Fruit fly (Drosophila melanogaster) whole organism, embryonic: ENCODE measurements around the gene Bace.

Source experiments
- Awh ChIP-seq: fragments of 200-800 bp; sonication (Bioruptor generic); IDR thresholded peaks from 2 replicates; pipeline ENCODE4, ENCODE4 v1.3.6; 2022; ENCODE audit warnings: missing biosample characterization, missing genetic modification characterization
- Bdp1 ChIP-seq: fragments of 200-800 bp; sonication (Bioruptor generic); optimal IDR thresholded peaks from 3 replicates; lab custom pipeline; 2016; ENCODE audit warnings: missing biosample characterization, missing genetic modification characterization
- CG10147 ChIP-seq: fragments of 200-800 bp; sonication (Bioruptor generic); optimal IDR thresholded peaks from 2 replicates; lab custom pipeline; 2019; ENCODE audit warnings: missing biosample characterization, mild to moderate bottlenecking, missing genetic modification characterization, moderate library complexity
- CG11247 ChIP-seq: fragments of 200-800 bp; sonication (Bioruptor generic); IDR thresholded peaks from 2 replicates; pipeline ENCODE4 v1.3.6; 2022; ENCODE audit warnings: missing biosample characterization, missing genetic modification characterization
- CG11504 ChIP-seq: fragments of 200-800 bp; sonication (Bioruptor generic); optimal IDR thresholded peaks from 3 replicates; lab custom pipeline; 2019; ENCODE audit warnings: missing biosample characterization, mild to moderate bottlenecking, missing genetic modification characterization, moderate library complexity
- CG12769 ChIP-seq: fragments of 200-800 bp; sonication (Bioruptor generic); optimal IDR thresholded peaks from 2 replicates; lab custom pipeline; 2019; ENCODE audit warnings: missing biosample characterization, mild to moderate bottlenecking, missing genetic modification characterization, moderate library complexity
- CG1529 ChIP-seq: fragments of 200-800 bp; sonication (Bioruptor generic); optimal IDR thresholded peaks from 3 replicates; lab custom pipeline; 2018; ENCODE audit warnings: missing biosample characterization, missing genetic modification characterization
- CG15479 ChIP-seq: fragments of 200-800 bp; sonication (Bioruptor generic); optimal IDR thresholded peaks from 3 replicates; lab custom pipeline; 2019; ENCODE audit warnings: missing biosample characterization, mild to moderate bottlenecking, missing genetic modification characterization, moderate library complexity
- CG2199 ChIP-seq: fragments of 200-800 bp; sonication (Bioruptor generic); IDR thresholded peaks from 3 replicates; pipeline ENCODE4 v1.3.6; 2022; ENCODE audit warnings: missing biosample characterization, missing genetic modification characterization
- CG32767 ChIP-seq: fragments of 200-800 bp; sonication (Bioruptor generic); IDR thresholded peaks from 2 replicates; pipeline ENCODE4 v1.3.6; 2022; ENCODE audit warnings: missing biosample characterization, missing genetic modification characterization
- CG5180 ChIP-seq: fragments of 200-800 bp; sonication (Bioruptor generic); optimal IDR thresholded peaks from 3 replicates; lab custom pipeline; 2017; ENCODE audit warnings: missing biosample characterization, missing genetic modification characterization, mild to moderate bottlenecking, moderate library complexity, missing genetic modification reagents
- CG6791 ChIP-seq: fragments of 200-800 bp; sonication (Bioruptor generic); IDR thresholded peaks from 3 replicates; pipeline ENCODE4 v1.3.6; 2022; ENCODE audit warnings: missing biosample characterization, missing genetic modification characterization; ENCODE audit not compliant: partially characterized antibody
- Deaf1 ChIP-seq: fragments of 200-800 bp; optimal IDR thresholded peaks from 3 replicates; lab custom pipeline; 2019; ENCODE audit warnings: missing biosample characterization, mild to moderate bottlenecking, missing genetic modification characterization, moderate library complexity
- Dref ChIP-seq: fragments of 200-800 bp; sonication (Bioruptor generic); IDR thresholded peaks from 2 replicates; pipeline ENCODE4 v1.3.6; 2022; ENCODE audit warnings: missing biosample characterization, missing genetic modification characterization
- Drgx ChIP-seq: fragments of 200-800 bp; sonication (Bioruptor generic); IDR thresholded peaks from 2 replicates; pipeline ENCODE4 v1.3.6; 2022; ENCODE audit warnings: missing biosample characterization, missing genetic modification characterization
- Elba2 ChIP-seq: fragments of 200-800 bp; sonication (Bioruptor generic); optimal IDR thresholded peaks from 3 replicates; lab custom pipeline; 2016; ENCODE audit warnings: missing biosample characterization, missing genetic modification characterization
- Ets65A ChIP-seq: fragments of 200-800 bp; sonication (Bioruptor generic); peaks from one replicate; lab custom pipeline; 2016; ENCODE audit warnings: missing biosample characterization, missing genetic modification characterization
- HLH3B ChIP-seq: fragments of 200-800 bp; sonication (Bioruptor generic); IDR thresholded peaks from 2 replicates; pipeline ENCODE4 v1.3.6; 2022; ENCODE audit warnings: missing biosample characterization, missing genetic modification characterization
- Hey ChIP-seq: fragments of 200-800 bp; sonication (Bioruptor generic); optimal IDR thresholded peaks from 3 replicates; lab custom pipeline; 2018; ENCODE audit warnings: missing biosample characterization, mild to moderate bottlenecking, missing genetic modification characterization
- Hr78 ChIP-seq, 2 experiments: fragments of 200-800 bp in 1 of 2; fragments of >200 bp in 1 of 2; sonication (Bioruptor generic) in 1 of 2; optimal IDR thresholded peaks; 2 replicates each; lab custom pipeline; 2017 to 2019; ENCODE audit warnings: missing biosample characterization in 2 of 2, missing genetic modification characterization in 2 of 2, mild to moderate bottlenecking in 1 of 2, moderate library complexity in 1 of 2
- Med ChIP-seq: fragments of 200-800 bp; sonication (Bioruptor generic); peaks from one replicate; lab custom pipeline; 2016; ENCODE audit warnings: missing biosample characterization, missing genetic modification characterization, mild to moderate bottlenecking, inconsistent platforms, moderate library complexity
- Neu2 ChIP-seq: fragments of 200-800 bp; sonication (Bioruptor generic); optimal IDR thresholded peaks from 3 replicates; lab custom pipeline; 2016; ENCODE audit warnings: missing biosample characterization, missing genetic modification characterization, borderline replicate concordance
- Nf-YB ChIP-seq: fragments of 200-800 bp; sonication (Bioruptor generic); optimal IDR thresholded peaks from 3 replicates; lab custom pipeline; 2019; ENCODE audit warnings: missing biosample characterization, mild to moderate bottlenecking, missing genetic modification characterization, moderate library complexity
- Vsx1 ChIP-seq: fragments of 200-800 bp; sonication (Bioruptor generic); optimal IDR thresholded peaks from 2 replicates; lab custom pipeline; 2017; ENCODE audit warnings: missing biosample characterization, mild to moderate bottlenecking, missing genetic modification characterization, missing genetic modification reagents
- Xrp1 ChIP-seq: fragments of 200-800 bp; sonication (Bioruptor generic); IDR thresholded peaks from 2 replicates; pipeline ENCODE4 v1.3.6; 2022; ENCODE audit warnings: missing biosample characterization, missing genetic modification characterization
- ac ChIP-seq: fragments of 200-800 bp; sonication (Bioruptor generic); optimal IDR thresholded peaks from 3 replicates; lab custom pipeline; 2017; ENCODE audit warnings: missing biosample characterization, mild to moderate bottlenecking, missing genetic modification characterization
- al ChIP-seq: fragments of 200-800 bp; sonication (Bioruptor generic); IDR thresholded peaks from 2 replicates; pipeline ENCODE4 v1.3.6; 2022; ENCODE audit warnings: missing biosample characterization, missing genetic modification characterization
- bsh ChIP-seq, 2 experiments: fragments of 200-800 bp; sonication (Bioruptor generic); optimal IDR thresholded peaks; 2 replicates each; lab custom pipeline; 2017 to 2018; ENCODE audit warnings: mild to moderate bottlenecking in 2 of 2, missing biosample characterization in 2 of 2, missing genetic modification characterization in 2 of 2, moderate library complexity in 1 of 2
- cad ChIP-seq: fragments of >200 bp; optimal IDR thresholded peaks from 2 replicates; lab custom pipeline; 2017; ENCODE audit warnings: missing biosample characterization, missing genetic modification characterization
- cg ChIP-seq: fragments of 200-800 bp; sonication (Bioruptor generic); optimal IDR thresholded peaks from 3 replicates; lab custom pipeline; 2019; ENCODE audit warnings: missing biosample characterization, mild to moderate bottlenecking, missing genetic modification characterization, moderate library complexity
- corto ChIP-seq: fragments of 200-800 bp; sonication (Bioruptor generic); optimal IDR thresholded peaks from 2 replicates; lab custom pipeline; 2016; ENCODE audit warnings: missing biosample characterization, mild to moderate bottlenecking, missing genetic modification characterization, moderate library complexity
- dmrt99B ChIP-seq: fragments of 200-800 bp; sonication (Bioruptor generic); optimal IDR thresholded peaks from 2 replicates; lab custom pipeline; 2018; ENCODE audit warnings: missing biosample characterization, mild to moderate bottlenecking, missing genetic modification characterization, moderate library complexity
- fd3F ChIP-seq: fragments of 200-800 bp; sonication (Bioruptor generic); optimal IDR thresholded peaks from 2 replicates; lab custom pipeline; 2018; ENCODE audit warnings: missing biosample characterization, mild to moderate bottlenecking, missing genetic modification characterization, moderate library complexity
- grau ChIP-seq: fragments of 200-800 bp; optimal IDR thresholded peaks from 3 replicates; lab custom pipeline; 2019; ENCODE audit warnings: missing biosample characterization, mild to moderate bottlenecking, missing genetic modification characterization, moderate library complexity
- insv ChIP-seq, 2 experiments: fragments of 200-800 bp; sonication (Bioruptor generic); optimal IDR thresholded peaks; 3 replicates each; lab custom pipeline; 2016 to 2018; ENCODE audit warnings: missing biosample characterization in 2 of 2, missing genetic modification characterization in 2 of 2
- klu ChIP-seq: fragments of 200-800 bp; sonication (Bioruptor generic); IDR thresholded peaks from 2 replicates; pipeline ENCODE4 v1.3.6; 2022; ENCODE audit warnings: missing biosample characterization, missing genetic modification characterization
- lbe ChIP-seq: fragments of 200-800 bp; sonication (Bioruptor generic); optimal IDR thresholded peaks from 2 replicates; lab custom pipeline; 2016; ENCODE audit warnings: missing biosample characterization, mild to moderate bottlenecking, missing genetic modification characterization
- nom ChIP-seq: fragments of 200-800 bp; sonication (Bioruptor generic); optimal IDR thresholded peaks from 2 replicates; lab custom pipeline; 2017; ENCODE audit warnings: missing biosample characterization, missing genetic modification characterization, mild to moderate bottlenecking, moderate library complexity, missing genetic modification reagents
- oc ChIP-seq: fragments of 200-800 bp; sonication (Bioruptor generic); optimal IDR thresholded peaks from 2 replicates; lab custom pipeline; 2018; ENCODE audit warnings: missing biosample characterization, mild to moderate bottlenecking, missing genetic modification characterization, moderate library complexity
- pho ChIP-seq: fragments of 200-800 bp; sonication (Bioruptor generic); optimal IDR thresholded peaks from 2 replicates; lab custom pipeline; 2016; ENCODE audit warnings: missing biosample characterization, missing genetic modification characterization
- prd ChIP-seq, 3 experiments: fragments of >200 bp in 2 of 3; fragments of 200-800 bp in 1 of 3; sonication (Bioruptor generic) in 1 of 3; optimal IDR thresholded peaks in 2 of 3; IDR thresholded peaks in 1 of 3; 2 replicates in 2 of 3; 3 replicates in 1 of 3; pipeline versions ENCODE4 v1.3.6 to Lab custom; 2017 to 2022; ENCODE audit warnings: missing biosample characterization in 1 of 3, missing genetic modification characterization in 1 of 3
- pum ChIP-seq: fragments of 200-800 bp; sonication (Bioruptor generic); optimal IDR thresholded peaks from 2 replicates; lab custom pipeline; 2016; ENCODE audit warnings: missing biosample characterization, missing genetic modification characterization
- pzg ChIP-seq: fragments of 200-800 bp; sonication (Bioruptor generic); optimal IDR thresholded peaks from 3 replicates; lab custom pipeline; 2018; ENCODE audit warnings: missing biosample characterization, mild to moderate bottlenecking, missing genetic modification characterization, moderate library complexity
- sqz ChIP-seq: fragments of 200-800 bp; sonication (Bioruptor generic); optimal IDR thresholded peaks from 3 replicates; lab custom pipeline; 2018; ENCODE audit warnings: missing biosample characterization, mild to moderate bottlenecking, missing genetic modification characterization
- tap ChIP-seq: fragments of 200-800 bp; optimal IDR thresholded peaks from 3 replicates; lab custom pipeline; 2019; ENCODE audit warnings: missing biosample characterization, mild to moderate bottlenecking, missing genetic modification characterization, moderate library complexity
- yki ChIP-seq: fragments of >200 bp; optimal IDR thresholded peaks from 3 replicates; lab custom pipeline; 2018

The Bace gene

DNA sequence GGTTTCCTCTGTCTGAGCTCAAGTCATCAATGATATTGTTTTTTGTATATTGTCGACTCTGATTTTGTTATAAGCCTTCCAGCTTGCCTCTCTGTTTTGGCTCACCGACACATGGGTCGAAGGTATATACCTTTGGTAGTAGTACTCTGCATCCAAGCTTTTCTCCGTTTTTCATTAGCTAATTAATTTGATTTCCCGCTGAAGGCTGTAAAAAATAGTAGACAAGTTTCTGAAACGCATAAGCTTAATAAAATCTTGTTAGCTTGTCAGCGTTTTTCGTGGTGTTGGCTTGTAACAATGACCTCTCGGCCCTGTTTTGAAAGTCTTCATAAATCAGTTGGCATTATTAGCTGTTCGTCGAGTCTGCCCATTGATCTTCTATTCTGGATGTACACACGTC lies 15.3 kb downstream of the Bace start:
- TF ChIP-seq Vsx1 (peak; percentile 74), Hr78 (GFP tag; optimal IDR thresholded peaks at IDR 0.05; lab: Kevin White, UChicago) (peak in 1 of 2 experiments; percentile 36), tap (tag; lab: Kevin White, UChicago) (no peak), Dref (GFP tag; lab: Robert Waterston, UW) (no peak), Neu2 (GFP tag; lab: Kevin White, UChicago) (no peak), Nf-YB (GFP tag; lab: Kevin White, UChicago) (no peak), CG15479 (GFP tag; lab: Kevin White, UChicago) (no peak), fd3F (GFP tag; lab: Kevin White, UChicago) (no peak), Xrp1 (no peak), klu (no peak), CG1529 (GFP tag; lab: Kevin White, UChicago) (no peak), Awh (GFP tag; lab: Robert Waterston, UW) (peak; percentile 42; the same call in 1 of the 2 replicates), cad (GFP tag; lab: Kevin White, UChicago) (no peak), oc (peak; percentile 72), HLH3B (no peak), yki (lab: Kevin White, UChicago) (no peak)

- TF ChIP-seq pho (GFP tag; lab: Kevin White, UChicago), result no peak
- TF ChIP-seq Med (GFP tag; lab: Kevin White, UChicago), result peak; percentile 70
- peak; percentile 23 for TF ChIP-seq sqz
- peak; percentile 18 for TF ChIP-seq CG15479 (GFP tag; lab: Kevin White, UChicago)
- TF ChIP-seq prd (optimal IDR thresholded peaks at IDR 0.05; lab: Kevin White, UChicago), result no peak
- TF ChIP-seq prd (GFP tag; IDR thresholded peaks at IDR 0.05; lab: Robert Waterston, UW), result no peak
- TF ChIP-seq pzg (GFP tag; lab: Kevin White, UChicago), result no peak
- TF ChIP-seq CG6791 (GFP tag; lab: Robert Waterston, UW), result peak; percentile 29; the same call in 1 of the 3 replicates
- no peak for TF ChIP-seq pum (GFP tag; lab: Kevin White, UChicago)
- TF ChIP-seq CG11504 (tag; lab: Kevin White, UChicago), result no peak
- peak in 1 of 2 experiments; percentile 86 for TF ChIP-seq insv (GFP tag; optimal IDR thresholded peaks at IDR 0.05; lab: Kevin White, UChicago)
- TF ChIP-seq Hey (tag; lab: Kevin White, UChicago), result no peak
- TF ChIP-seq ac (GFP tag; lab: Kevin White, UChicago), result peak; percentile 0
- peak; percentile 99 for TF ChIP-seq nom (GFP tag; lab: Kevin White, UChicago)
- TF ChIP-seq dmrt99B (tag; lab: Kevin White, UChicago), result no peak
- peak; percentile 60 for TF ChIP-seq Deaf1 (tag; lab: Kevin White, UChicago)
- TF ChIP-seq Awh (GFP tag; lab: Robert Waterston, UW), result 0 out of 2 replicates have a peak, but pooled peaks have one; percentile 10
- TF ChIP-seq Bdp1 (GFP tag; lab: Kevin White, UChicago), result no peak
- TF ChIP-seq corto, result peak; percentile 54
- TF ChIP-seq CG10147, result no peak
- TF ChIP-seq cg, result peak; percentile 33
- TF ChIP-seq Drgx (GFP tag; lab: Robert Waterston, UW), result peak; percentile 66
- no peak for TF ChIP-seq al
- 0 out of 2 replicates have a peak, but pooled peaks have one; percentile 36 for TF ChIP-seq CG32767 (GFP tag; lab: Robert Waterston, UW)
- TF ChIP-seq bsh (GFP tag; optimal IDR thresholded peaks at IDR 0.05; lab: Kevin White, UChicago), result peak in 1 of 2 experiments; percentile 96
- TF ChIP-seq grau (tag; lab: Kevin White, UChicago), result no peak
- TF ChIP-seq Elba2, result peak; percentile 34
- peak; percentile 36 for TF ChIP-seq lbe (GFP tag; lab: Kevin White, UChicago)
- peak; percentile 41 for TF ChIP-seq CG12769 (tag; lab: Kevin White, UChicago)
- TF ChIP-seq CG2199 (GFP tag; lab: Robert Waterston, UW), result peak; percentile 72; the same call in 1 of the 3 replicates
- peak; percentile 3 for TF ChIP-seq CG5180 (GFP tag; lab: Kevin White, UChicago)
- no peak for TF ChIP-seq CG11247 (GFP tag; lab: Robert Waterston, UW)
- peak; percentile 9 for TF ChIP-seq Ets65A (GFP tag; lab: Kevin White, UChicago)
Measured at dm6 chr2L:8478911-8479706, 17.0 kb downstream of the Bace start.
